Worm (Caenorhabditis elegans) whole organism, L2 larva: ENCODE results near the gene F08F1.9.

Experiments
- C34F6.9 ChIP-seq: fragments of 150-350 bp; optimal IDR thresholded peaks from 2 replicates; lab custom pipeline; 2014; ENCODE audit warnings: missing biosample characterization, missing genetic modification characterization
- F13H6.1 ChIP-seq: sonication (generic microtip); optimal IDR thresholded peaks from 2 replicates; lab custom pipeline; 2016; ENCODE audit warnings: missing genetic modification characterization, missing compliant biosample characterization
- R02D3.7 ChIP-seq: fragments of 150-350 bp; optimal IDR thresholded peaks from 2 replicates; lab custom pipeline; 2014; ENCODE audit warnings: missing biosample characterization, missing genetic modification characterization
- Y55F3AM.14 ChIP-seq: fragments of 200-800 bp; sonication (Bioruptor generic); optimal IDR thresholded peaks from 2 replicates; lab custom pipeline; 2018; ENCODE audit warnings: mild to moderate bottlenecking, missing genetic modification characterization, missing compliant biosample characterization
- ZK546.5 ChIP-seq: sonication (generic microtip); optimal IDR thresholded peaks from 2 replicates; lab custom pipeline; 2017; ENCODE audit warnings: missing biosample characterization, missing genetic modification characterization
- aly-2 ChIP-seq: fragments of 150-350 bp; optimal IDR thresholded peaks from 2 replicates; lab custom pipeline; 2014; ENCODE audit warnings: missing biosample characterization, missing genetic modification characterization
- ama-1 ChIP-seq: fragments of 150-350 bp; optimal IDR thresholded peaks from 2 replicates; lab custom pipeline; 2018; ENCODE audit warnings: inconsistent platforms
- ceh-82 ChIP-seq: fragments of 150-350 bp; optimal IDR thresholded peaks from 2 replicates; lab custom pipeline; 2014; ENCODE audit warnings: missing biosample characterization, missing genetic modification characterization
- dmd-4 ChIP-seq: sonication (generic microtip); optimal IDR thresholded peaks from 2 replicates; lab custom pipeline; 2017; ENCODE audit warnings: missing biosample characterization, missing genetic modification characterization
- elt-1 ChIP-seq: fragments of 150-350 bp; optimal IDR thresholded peaks from 2 replicates; lab custom pipeline; 2014; ENCODE audit warnings: missing biosample characterization, missing genetic modification characterization
- elt-3 ChIP-seq: sonication (generic microtip); optimal IDR thresholded peaks from 2 replicates; lab custom pipeline; 2017; ENCODE audit warnings: missing biosample characterization, missing genetic modification characterization
- fos-1 ChIP-seq: fragments of 150-350 bp; optimal IDR thresholded peaks from 2 replicates; lab custom pipeline; 2014; ENCODE audit warnings: missing biosample characterization, missing genetic modification characterization
- gmeb-1 ChIP-seq: fragments of 150-350 bp; optimal IDR thresholded peaks from 2 replicates; lab custom pipeline; 2014; ENCODE audit warnings: missing biosample characterization, missing genetic modification characterization
- lin-11 ChIP-seq: fragments of 150-350 bp; sonication (generic microtip); optimal IDR thresholded peaks from 2 replicates; lab custom pipeline; 2014; ENCODE audit warnings: missing biosample characterization, missing genetic modification characterization, inconsistent platforms, mixed read lengths
- lin-13 ChIP-seq: fragments of 150-350 bp; optimal IDR thresholded peaks from 2 replicates; lab custom pipeline; 2014; ENCODE audit warnings: missing biosample characterization, missing genetic modification reagents, missing genetic modification characterization
- lsy-2 ChIP-seq, 2 experiments: fragments of 150-350 bp in 1 of 2; sonication (generic microtip) in 1 of 2; optimal IDR thresholded peaks; 2 replicates each; lab custom pipeline; 2014 to 2017; ENCODE audit warnings: missing biosample characterization in 2 of 2, missing genetic modification characterization in 2 of 2
- mbf-1 ChIP-seq: sonication (generic microtip); optimal IDR thresholded peaks from 2 replicates; lab custom pipeline; 2017; ENCODE audit warnings: missing biosample characterization, missing genetic modification characterization
- mdl-1 ChIP-seq, 2 experiments: fragments of 150-350 bp in 1 of 2; sonication (generic microtip) in 1 of 2; optimal IDR thresholded peaks; 2 replicates each; lab custom pipeline; 2017; ENCODE audit warnings: missing biosample characterization in 2 of 2, missing genetic modification characterization in 2 of 2
- nhr-10 ChIP-seq: sonication (generic microtip); optimal IDR thresholded peaks from 2 replicates; lab custom pipeline; 2017; ENCODE audit warnings: missing biosample characterization, missing genetic modification characterization
- nhr-11 ChIP-seq: fragments of 150-350 bp; optimal IDR thresholded peaks from 2 replicates; lab custom pipeline; 2014; ENCODE audit warnings: missing biosample characterization, missing genetic modification characterization
- nhr-237 ChIP-seq: fragments of 150-350 bp; optimal IDR thresholded peaks from 2 replicates; lab custom pipeline; 2014; ENCODE audit warnings: missing biosample characterization, missing genetic modification characterization
- nhr-25 ChIP-seq: fragments of 150-350 bp; sonication (generic microtip); optimal IDR thresholded peaks from 3 replicates; lab custom pipeline; 2014; ENCODE audit warnings: missing biosample characterization, missing genetic modification characterization
- nhr-6 ChIP-seq: fragments of 150-350 bp; optimal IDR thresholded peaks from 2 replicates; lab custom pipeline; 2014; ENCODE audit warnings: missing biosample characterization, missing genetic modification characterization
- nhr-77 ChIP-seq: fragments of 150-350 bp; optimal IDR thresholded peaks from 2 replicates; lab custom pipeline; 2014; ENCODE audit warnings: missing biosample characterization, missing genetic modification characterization
- peb-1 ChIP-seq: fragments of 150-350 bp; optimal IDR thresholded peaks from 2 replicates; lab custom pipeline; 2014; ENCODE audit warnings: missing biosample characterization, missing genetic modification characterization
- sem-4 ChIP-seq: fragments of 150-350 bp; optimal IDR thresholded peaks from 2 replicates; lab custom pipeline; 2014; ENCODE audit warnings: missing biosample characterization, missing genetic modification reagents, missing genetic modification characterization
- skn-1 ChIP-seq: sonication (generic microtip); optimal IDR thresholded peaks from 2 replicates; lab custom pipeline; 2017; ENCODE audit warnings: missing biosample characterization, missing genetic modification characterization
- sma-3 ChIP-seq: sonication (generic microtip); optimal IDR thresholded peaks from 2 replicates; lab custom pipeline; 2016; ENCODE audit warnings: missing genetic modification reagents, missing genetic modification characterization, missing compliant biosample characterization
- sma-9 ChIP-seq, 2 experiments: fragments of 150-350 bp in 1 of 2; sonication (generic microtip) in 1 of 2; optimal IDR thresholded peaks; 2 replicates each; lab custom pipeline; 2014 to 2016; ENCODE audit warnings: missing genetic modification characterization in 2 of 2, mild to moderate bottlenecking in 1 of 2, missing biosample characterization in 1 of 2, missing compliant biosample characterization in 1 of 2, missing genetic modification reagents in 1 of 2, moderate library complexity in 1 of 2
- snpc-4 ChIP-seq: fragments of 150-350 bp; optimal IDR thresholded peaks from 2 replicates; lab custom pipeline; 2014; ENCODE audit warnings: missing biosample characterization, missing genetic modification characterization
- unc-39 ChIP-seq: fragments of 150-350 bp; optimal IDR thresholded peaks from 2 replicates; lab custom pipeline; 2014; ENCODE audit warnings: missing biosample characterization, missing genetic modification characterization
- unc-55 ChIP-seq: fragments of 150-350 bp; sonication (generic microtip); optimal IDR thresholded peaks from 3 replicates; lab custom pipeline; 2014; ENCODE audit warnings: missing biosample characterization, missing genetic modification reagents, missing genetic modification characterization
- unc-62 ChIP-seq: fragments of 150-350 bp; optimal IDR thresholded peaks from 2 replicates; lab custom pipeline; 2014; ENCODE audit warnings: missing biosample characterization, missing genetic modification reagents, missing genetic modification characterization
- ztf-1 ChIP-seq: fragments of 200-800 bp; sonication (Bioruptor generic); conservative IDR thresholded peaks from 2 replicates; pipeline ENCODE4 v1.3.6; 2022; ENCODE audit warnings: missing genetic modification characterization, missing compliant biosample characterization
- ztf-11 ChIP-seq: sonication (generic microtip); optimal IDR thresholded peaks from 2 replicates; lab custom pipeline; 2017; ENCODE audit warnings: missing biosample characterization, missing genetic modification characterization
- ztf-4 ChIP-seq: fragments of 150-350 bp; optimal IDR thresholded peaks from 2 replicates; lab custom pipeline; 2014; ENCODE audit warnings: missing biosample characterization, missing genetic modification characterization

F08F1.9 gene

DNA sequence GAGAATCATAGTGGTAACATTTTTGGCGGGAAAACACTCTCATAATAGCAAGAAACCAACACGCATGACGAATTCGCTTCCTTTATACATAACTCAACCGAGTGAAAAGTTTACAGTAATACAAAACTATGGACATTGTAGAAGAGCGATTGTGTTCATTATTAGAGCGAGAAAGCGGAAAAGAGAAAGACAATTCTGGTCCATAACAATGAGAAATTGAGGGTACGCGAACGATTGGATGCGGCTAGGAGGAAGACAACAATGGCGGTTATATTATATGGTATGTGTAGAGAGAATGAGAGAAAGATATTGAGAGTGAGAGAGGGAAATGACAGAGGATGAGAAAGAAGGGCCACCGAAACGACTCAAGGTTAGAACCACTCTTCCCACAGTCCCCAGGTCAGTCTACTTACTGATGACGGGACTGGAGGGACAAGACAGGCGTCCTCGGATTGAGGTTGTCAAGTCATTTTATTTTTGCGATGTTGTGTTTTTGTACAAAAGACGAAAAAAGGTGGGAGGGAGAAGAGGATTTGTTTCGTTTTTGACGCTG, 15.6 kb upstream of the F08F1.9 start:
- TF ChIP-seq snpc-4 (tag; lab: Kevin White, UChicago) (no peak), peb-1 (no peak), nhr-11 (tag; lab: Kevin White, UChicago) (no peak), dmd-4 (no peak), lin-13 (GFP tag; lab: Kevin White, UChicago) (no peak), ztf-1 (no peak), fos-1 (tag; lab: Kevin White, UChicago) (no peak), ama-1 (lab: Kevin White, UChicago) (no peak), R02D3.7 (tag; lab: Kevin White, UChicago) (no peak), gmeb-1 (no peak), ztf-11 (tag; lab: Kevin White, UChicago) (no peak), lsy-2 (tag; optimal IDR thresholded peaks at IDR 0.05; lab: Kevin White, UChicago) (no peak), skn-1 (tag; lab: Kevin White, UChicago) (no peak), elt-3 (tag; lab: Kevin White, UChicago) (no peak), nhr-237 (no peak), ceh-82 (tag; lab: Kevin White, UChicago) (no peak), ztf-4 (tag; lab: Kevin White, UChicago) (no peak), C34F6.9 (tag; lab: Kevin White, UChicago) (no peak)

DNA sequence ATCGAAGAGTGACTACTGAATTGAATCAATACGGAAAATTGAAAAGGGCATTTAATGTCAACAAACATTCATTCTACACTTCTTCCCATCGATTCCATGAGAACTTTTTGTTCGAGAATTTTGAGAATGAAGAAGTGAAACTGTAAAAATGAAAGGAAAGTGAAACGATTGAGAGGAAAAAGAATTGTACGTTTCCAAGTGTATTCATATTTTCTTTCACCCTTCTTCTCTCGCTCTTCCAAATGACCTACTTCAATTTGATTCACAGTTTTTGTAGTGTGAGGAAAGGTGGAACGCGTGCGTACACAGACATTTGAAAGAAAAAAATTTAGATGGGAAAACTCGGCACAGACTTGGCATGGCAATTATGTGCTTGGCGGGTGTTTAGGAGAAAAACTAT, 13.6 kb upstream of the F08F1.9 start:
- TF ChIP-seq unc-62 (GFP tag; lab: Kevin White, UChicago), result no peak
- TF ChIP-seq mdl-1 (tag; optimal IDR thresholded peaks at IDR 0.05; lab: Kevin White, UChicago), result no peak
- no peak for TF ChIP-seq snpc-4 (tag; lab: Kevin White, UChicago)
- TF ChIP-seq ztf-1, result no peak
- TF ChIP-seq C34F6.9 (tag; lab: Kevin White, UChicago), result no peak
- TF ChIP-seq sem-4 (tag; lab: Kevin White, UChicago), result no peak
- no peak for TF ChIP-seq peb-1
- TF ChIP-seq ama-1 (lab: Kevin White, UChicago), result no peak
- TF ChIP-seq ztf-11 (tag; lab: Kevin White, UChicago), result no peak
- TF ChIP-seq, all 48 proteins: peak for 0

DNA sequence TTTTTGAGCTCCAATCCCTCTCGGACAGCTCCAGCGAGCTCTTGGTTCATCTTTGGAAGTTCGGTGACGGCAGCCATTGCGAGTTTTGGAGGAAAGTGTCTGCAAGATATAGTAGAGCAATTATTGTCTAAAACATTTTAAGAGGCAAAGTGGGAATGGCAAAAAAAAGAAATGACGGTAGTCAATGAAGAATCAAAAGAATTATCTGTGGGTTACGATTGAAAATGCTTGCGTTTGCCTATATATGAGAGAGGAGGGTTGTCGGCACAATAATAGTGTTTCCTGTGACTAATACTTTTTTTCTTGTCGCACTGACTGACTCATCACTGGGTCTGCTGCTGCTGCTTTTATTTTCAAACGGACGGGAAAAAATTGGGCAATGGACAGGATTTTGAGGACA, 13.0 kb upstream of the F08F1.9 start, which contains the start of gene tth-1:
TSS of gene tth-1 (minus strand) at position 101 of the 400 bp plus-strand sequence.
- TF ChIP-seq mbf-1 (tag; lab: Kevin White, UChicago), result no peak
- TF ChIP-seq Y55F3AM.14 (GFP tag; lab: Kevin White, UChicago), result no peak
- TF ChIP-seq ztf-4 (tag; lab: Kevin White, UChicago), result no peak
- TF ChIP-seq sma-3 (GFP tag; lab: Kevin White, UChicago), result no peak
- no peak for TF ChIP-seq ztf-1
- TF ChIP-seq unc-62 (GFP tag; lab: Kevin White, UChicago), result no peak
- TF ChIP-seq R02D3.7 (tag; lab: Kevin White, UChicago), result no peak
- no peak for TF ChIP-seq elt-3 (tag; lab: Kevin White, UChicago)
- TF ChIP-seq nhr-10 (tag; lab: Kevin White, UChicago), result no peak
- no peak for TF ChIP-seq F13H6.1 (tag; lab: Kevin White, UChicago)
- no peak for TF ChIP-seq nhr-6 (tag; lab: Kevin White, UChicago)
- TF ChIP-seq lsy-2 (tag; optimal IDR thresholded peaks at IDR 0.05; lab: Kevin White, UChicago), result no peak
- no peak for TF ChIP-seq peb-1
- no peak for TF ChIP-seq elt-1 (tag; lab: Kevin White, UChicago)
- no peak for TF ChIP-seq nhr-25 (tag; lab: Kevin White, UChicago)
- no peak for TF ChIP-seq aly-2 (tag; lab: Kevin White, UChicago)
- TF ChIP-seq sma-9 (GFP tag; optimal IDR thresholded peaks at IDR 0.05; lab: Kevin White, UChicago), result no peak
- TF ChIP-seq sma-9 (tag; optimal IDR thresholded peaks at IDR 0.05; lab: Kevin White, UChicago), result no peak
- TF ChIP-seq ZK546.5 (tag; lab: Kevin White, UChicago), result no peak
- no peak for TF ChIP-seq unc-55
- TF ChIP-seq ama-1 (lab: Kevin White, UChicago), result no peak
- TF ChIP-seq, all 48 proteins: peak for 0

DNA sequence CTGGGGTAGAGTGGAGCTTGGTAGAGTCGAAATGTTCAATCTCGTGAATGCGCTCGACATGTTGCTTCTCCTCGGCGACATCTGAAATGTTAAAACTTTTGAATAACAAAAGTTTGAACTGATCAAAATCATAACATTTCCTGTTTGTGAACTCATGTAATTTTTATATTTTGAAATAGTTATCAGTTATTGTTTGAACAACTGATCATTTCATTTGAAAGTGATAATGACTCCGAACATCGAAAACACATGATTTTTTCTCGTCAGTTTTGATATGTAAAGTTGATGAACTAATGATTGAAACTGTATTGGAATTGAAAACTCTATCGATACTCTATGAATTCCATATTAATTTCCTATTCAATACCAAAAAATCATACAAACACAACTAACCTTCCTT, 12.5 kb upstream of the F08F1.9 start:
- TF ChIP-seq ama-1 (lab: Kevin White, UChicago) (no peak), unc-39 (tag; lab: Kevin White, UChicago) (no peak), ztf-4 (tag; lab: Kevin White, UChicago) (no peak), unc-55 (no peak), elt-1 (tag; lab: Kevin White, UChicago) (no peak), ztf-11 (tag; lab: Kevin White, UChicago) (no peak), mbf-1 (tag; lab: Kevin White, UChicago) (no peak), lsy-2 (tag; optimal IDR thresholded peaks at IDR 0.05; lab: Kevin White, UChicago) (no peak), aly-2 (tag; lab: Kevin White, UChicago) (no peak), ZK546.5 (tag; lab: Kevin White, UChicago) (no peak), peb-1 (no peak), lin-11 (tag; lab: Kevin White, UChicago) (no peak), elt-3 (tag; lab: Kevin White, UChicago) (no peak), nhr-77 (tag; lab: Kevin White, UChicago) (no peak), fos-1 (tag; lab: Kevin White, UChicago) (no peak)
